Fruit fly (Drosophila melanogaster): Measurements from ENCODE around the gene spri.
A peak's percentile ranks its signal among the peaks of the same experiment; 100 is the strongest.

spri gene

dm6 chrX:10486144-10487030, 98.8 kb downstream of the spri start (continued):
- TF ChIP-seq fd96Cb (tag; optimal IDR thresholded peaks at IDR 0.05) = peak; percentile 30
- peak; percentile 4 for TF ChIP-seq MTF-1 (GFP tag; optimal IDR thresholded peaks at IDR 0.05; ENCODE audit: borderline replicate concordance)
- peak; percentile 33; the same call in 1 of the 2 replicates for TF ChIP-seq esg (GFP tag; conservative IDR thresholded peaks at IDR 0.05)
- TF ChIP-seq bcd (GFP tag; optimal IDR thresholded peaks at IDR 0.05) = peak; percentile 45
- TF ChIP-seq CG7357 (GFP tag; IDR thresholded peaks at IDR 0.05) = 0 out of 3 replicates have a peak, but pooled peaks have one; percentile 7
- 0 out of 2 replicates have a peak, but pooled peaks have one; percentile 23 for TF ChIP-seq CG13287 (GFP tag; IDR thresholded peaks at IDR 0.05; ENCODE audit: partially characterized antibody)
- peak; percentile 69 for TF ChIP-seq Atf6 (GFP tag; IDR thresholded peaks at IDR 0.05)
- no peak for TF ChIP-seq CG43689 (GFP tag; IDR thresholded peaks at IDR 0.05)
- TF ChIP-seq CG15696 (tag; optimal IDR thresholded peaks at IDR 0.05) = no peak
- peak; percentile 67 for TF ChIP-seq lmd (GFP tag; IDR thresholded peaks at IDR 0.05)
- peak; percentile 39 for TF ChIP-seq CG18476 (GFP tag; optimal IDR thresholded peaks at IDR 0.05)
- TF ChIP-seq CG10366 (GFP tag; IDR thresholded peaks at IDR 0.05) = peak; percentile 22
- no peak for TF ChIP-seq Nf-YA (GFP tag; IDR thresholded peaks at IDR 0.05)
- TF ChIP-seq fd102C (GFP tag; optimal IDR thresholded peaks at IDR 0.05) = no peak
- TF ChIP-seq tx (GFP tag; optimal IDR thresholded peaks at IDR 0.05) = peak; percentile 17
- peak; percentile 20 for TF ChIP-seq CG12104 (GFP tag; optimal IDR thresholded peaks at IDR 0.05)
- peak; percentile 23 for TF ChIP-seq Camta (GFP tag; optimal IDR thresholded peaks at IDR 0.05)
- peak; percentile 48 for TF ChIP-seq Xbp1 (GFP tag; optimal IDR thresholded peaks at IDR 0.05)
- TF ChIP-seq CG15073 (GFP tag; optimal IDR thresholded peaks at IDR 0.05) = no peak
- TF ChIP-seq H15 (GFP tag; IDR thresholded peaks at IDR 0.05) = 0 out of 3 replicates have a peak, but pooled peaks have one; percentile 44
- TF ChIP-seq tup (GFP tag; optimal IDR thresholded peaks at IDR 0.05) = peak; percentile 6
- peak; percentile 18 for TF ChIP-seq CG1792 (GFP tag; optimal IDR thresholded peaks at IDR 0.05)
- TF ChIP-seq Lim3 (GFP tag; IDR thresholded peaks at IDR 0.05) = no peak
- peak; percentile 43 to 76 for TF ChIP-seq Hr51 (GFP tag; optimal IDR thresholded peaks at IDR 0.05)
- no peak for TF ChIP-seq Gsc (GFP tag; IDR thresholded peaks at IDR 0.05)
- TF ChIP-seq ems (GFP tag; optimal IDR thresholded peaks at IDR 0.05) = peak; percentile 56
- TF ChIP-seq Hr39 (optimal IDR thresholded peaks at IDR 0.05) = no peak
- TF ChIP-seq Hmr (GFP tag; optimal IDR thresholded peaks at IDR 0.05) = peak; percentile 82
- peak; percentile 46 for TF ChIP-seq Nf-YC (tag; optimal IDR thresholded peaks at IDR 0.05)
- peak; percentile 44; the same call in 1 of the 2 replicates for TF ChIP-seq CG32772 (GFP tag; IDR thresholded peaks at IDR 0.05)
- peak; percentile 25 for TF ChIP-seq CTCF (GFP tag; optimal IDR thresholded peaks at IDR 0.05)
- peak; percentile 46 for TF ChIP-seq CG17568 (GFP tag; optimal IDR thresholded peaks at IDR 0.05)
- no peak for TF ChIP-seq CG17912 (GFP tag; optimal IDR thresholded peaks at IDR 0.05)
- peak; percentile 53 for TF ChIP-seq CG30403 (GFP tag; optimal IDR thresholded peaks at IDR 0.05)
- peak; percentile 45 for TF ChIP-seq ATbp (GFP tag; optimal IDR thresholded peaks at IDR 0.05)
- no peak for TF ChIP-seq zen2 (GFP tag; IDR thresholded peaks at IDR 0.05; ENCODE audit: partially characterized antibody)
- TF ChIP-seq Myb (GFP tag; optimal IDR thresholded peaks at IDR 0.05) = peak; percentile 34
- TF ChIP-seq kah (GFP tag; optimal IDR thresholded peaks at IDR 0.05) = no peak
- TF ChIP-seq Bgb (GFP tag; IDR thresholded peaks at IDR 0.05; ENCODE audit: partially characterized antibody) = peak; percentile 42
- 0 out of 2 replicates have a peak, but pooled peaks have one; percentile 8 for TF ChIP-seq CG17328 (GFP tag; IDR thresholded peaks at IDR 0.05)
- peak; percentile 80 for TF ChIP-seq sug (tag; optimal IDR thresholded peaks at IDR 0.05)
- no peak for TF ChIP-seq zfh1 (GFP tag; IDR thresholded peaks at IDR 0.05)
- peak; percentile 43 for TF ChIP-seq stc (GFP tag; IDR thresholded peaks at IDR 0.05)
- TF ChIP-seq pzg (GFP tag; optimal IDR thresholded peaks at IDR 0.05) = no peak
- TF ChIP-seq mam (GFP tag; optimal IDR thresholded peaks at IDR 0.05) = peak; percentile 65
- TF ChIP-seq cad (GFP tag; optimal IDR thresholded peaks at IDR 0.05) = no peak
- TF ChIP-seq tgo (GFP tag; IDR thresholded peaks at IDR 0.05) = peak; percentile 47; the same call in 1 of the 3 replicates
- peak; percentile 38 for TF ChIP-seq CG18619 (GFP tag; optimal IDR thresholded peaks at IDR 0.05)
- peak; percentile 18 for TF ChIP-seq B-H2 (GFP tag; optimal IDR thresholded peaks at IDR 0.05)

Data from whole organism, embryonic.